Worm (Caenorhabditis elegans) whole organism, young adult: ENCODE data around the gene gop-2.

Source experiments
- B0035.1 ChIP-seq: sonication (generic microtip); optimal IDR thresholded peaks from 2 replicates; lab custom pipeline; 2016; ENCODE audit warnings: missing genetic modification characterization, mild to moderate bottlenecking, missing compliant biosample characterization, missing genotype, missing genetic modification reagents
- B0336.3 ChIP-seq: fragments of 200-800 bp; sonication (Bioruptor generic); IDR thresholded peaks from 2 replicates; pipeline ENCODE4 v1.3.6; 2022; ENCODE audit warnings: missing genetic modification characterization, missing compliant biosample characterization
- ama-1 ChIP-seq, 3 experiments: fragments of 150-350 bp in 1 of 3; sonication (generic microtip) in 2 of 3; optimal IDR thresholded peaks; 2 replicates each; lab custom pipeline; 2014 to 2018; ENCODE audit warnings: missing biosample characterization in 2 of 3, missing genetic modification characterization in 2 of 3, missing genetic modification reagents in 2 of 3
- attf-6 ChIP-seq: fragments of 200-800 bp; sonication (Bioruptor generic); IDR thresholded peaks from 2 replicates; pipeline ENCODE4 v1.3.6; 2022; ENCODE audit warnings: missing genetic modification reagents, missing genetic modification characterization, missing compliant biosample characterization
- die-1 ChIP-seq: sonication (generic microtip); optimal IDR thresholded peaks from 2 replicates; lab custom pipeline; 2016; ENCODE audit warnings: missing genotype, mild to moderate bottlenecking, missing genetic modification characterization, missing compliant biosample characterization
- egl-18 ChIP-seq: fragments of 200-800 bp; sonication (Bioruptor generic); IDR thresholded peaks from 2 replicates; pipeline ENCODE4 v1.3.6; 2022; ENCODE audit warnings: missing genetic modification reagents, missing genetic modification characterization, missing compliant biosample characterization
- hsf-1 ChIP-seq: fragments of 200-800 bp; sonication (Bioruptor generic); IDR thresholded peaks from 2 replicates; pipeline ENCODE4 v1.3.6; 2022; ENCODE audit warnings: missing genetic modification reagents, missing genetic modification characterization, missing compliant biosample characterization
- lin-40 ChIP-seq: sonication (generic microtip); optimal IDR thresholded peaks from 2 replicates; lab custom pipeline; 2016; ENCODE audit warnings: missing genetic modification characterization, mild to moderate bottlenecking, missing compliant biosample characterization, missing genotype, missing genetic modification reagents
- pha-4 ChIP-seq: fragments of 150-350 bp; sonication (generic microtip); optimal IDR thresholded peaks from 2 replicates; lab custom pipeline; 2014; ENCODE audit warnings: missing biosample characterization, missing genetic modification reagents, missing genetic modification characterization
- rcor-1 ChIP-seq: fragments of 200-800 bp; sonication (Bioruptor generic); IDR thresholded peaks from 2 replicates; pipeline ENCODE4 v1.3.6; 2022; ENCODE audit warnings: missing genetic modification reagents, missing genetic modification characterization, missing compliant biosample characterization
- snpc-1.1 ChIP-seq: sonication (generic microtip); optimal IDR thresholded peaks from 2 replicates; lab custom pipeline; 2017; ENCODE audit warnings: missing genetic modification characterization, mild to moderate bottlenecking, missing compliant biosample characterization, antibody characterized with exemption, moderate library complexity, missing genotype, missing genetic modification reagents; ENCODE audit not compliant: insufficient read depth
- snpc-4 ChIP-seq, 5 experiments: fragments of 150-350 bp in 1 of 5; sonication (generic microtip) in 4 of 5; optimal IDR thresholded peaks; 2 replicates each; lab custom pipeline; 2014 to 2018; ENCODE audit warnings: missing genetic modification characterization in 5 of 5, missing biosample characterization in 3 of 5, antibody characterized with exemption in 2 of 5, mild to moderate bottlenecking in 2 of 5, missing compliant biosample characterization in 2 of 5, missing genotype in 2 of 5, moderate library complexity in 2 of 5, missing genetic modification reagents in 1 of 5
- ztf-26 ChIP-seq: sonication (generic microtip); optimal IDR thresholded peaks from 2 replicates; lab custom pipeline; 2017; ENCODE audit warnings: missing genetic modification characterization, missing compliant biosample characterization

ce11 chrIII:5225321-5225720 is 33.5 kb upstream of the gop-2 start, which contains the start of gene nex-1:
- TF ChIP-seq B0035.1 (tag; lab: Kevin White, UChicago), result no peak
- TF ChIP-seq pha-4 (tag; lab: Kevin White, UChicago), result no peak
- no peak for TF ChIP-seq lin-40 (tag; lab: Kevin White, UChicago)
- no peak for TF ChIP-seq rcor-1 (GFP tag; lab: Robert Waterston, UW)
- no peak for TF ChIP-seq attf-6 (GFP tag; lab: Robert Waterston, UW)
- no peak for TF ChIP-seq ama-1 (optimal IDR thresholded peaks at IDR 0.05; lab: Kevin White, UChicago)
- no peak for TF ChIP-seq ama-1 (GFP tag; optimal IDR thresholded peaks at IDR 0.05; lab: Kevin White, UChicago)
- no peak for TF ChIP-seq ztf-26 (tag; lab: Kevin White, UChicago)
- TF ChIP-seq egl-18 (GFP tag; lab: Robert Waterston, UW), result no peak
- TF ChIP-seq snpc-4 (GFP tag; optimal IDR thresholded peaks at IDR 0.05; lab: Kevin White, UChicago), result no peak
- no peak for TF ChIP-seq snpc-4 (tag; optimal IDR thresholded peaks at IDR 0.05; lab: Kevin White, UChicago)
- TF ChIP-seq B0336.3 (GFP tag; lab: Robert Waterston, UW), result no peak
- no peak for TF ChIP-seq snpc-1.1
- no peak for TF ChIP-seq hsf-1 (GFP tag; lab: Robert Waterston, UW)
- no peak for TF ChIP-seq die-1
